Worm (Caenorhabditis elegans): ENCODE measurements around the gene pho-4.

- no peak for TF ChIP-seq W03F9.2 (tag; optimal IDR thresholded peaks at IDR 0.05)
- TF ChIP-seq him-1 (tag; optimal IDR thresholded peaks at IDR 0.05): no peak
Measured at ce11 chrII:5271729-5272322, 33.6 kb upstream of the pho-4 start, which contains the start of gene drn-1.
